Fruit fly (Drosophila melanogaster) whole organism: ENCODE results near the gene Jhbp15.

ENCODE experiments used
- CG8478 ChIP-seq: fragments of >200 bp; optimal IDR thresholded peaks from 2 replicates; lab custom pipeline; 2018; ENCODE audit warnings: inconsistent platforms
- Dll ChIP-seq: fragments of >200 bp; optimal IDR thresholded peaks from 2 replicates; lab custom pipeline; 2017
- EcR ChIP-seq, 2 experiments: fragments of >200 bp; optimal IDR thresholded peaks; 2 replicates each; lab custom pipeline; 2017; ENCODE audit warnings: missing biosample characterization in 2 of 2, missing genetic modification characterization in 2 of 2, missing genetic modification reagents in 2 of 2
- pan ChIP-seq: fragments of >200 bp; optimal IDR thresholded peaks from 2 replicates; lab custom pipeline; 2017
- psq ChIP-seq: fragments of >200 bp; optimal IDR thresholded peaks from 2 replicates; lab custom pipeline; 2017
- usp ChIP-seq: fragments of >200 bp; optimal IDR thresholded peaks from 2 replicates; lab custom pipeline; 2017; ENCODE audit warnings: missing biosample characterization, missing genetic modification characterization, mixed read lengths

Gene Jhbp15

DNA sequence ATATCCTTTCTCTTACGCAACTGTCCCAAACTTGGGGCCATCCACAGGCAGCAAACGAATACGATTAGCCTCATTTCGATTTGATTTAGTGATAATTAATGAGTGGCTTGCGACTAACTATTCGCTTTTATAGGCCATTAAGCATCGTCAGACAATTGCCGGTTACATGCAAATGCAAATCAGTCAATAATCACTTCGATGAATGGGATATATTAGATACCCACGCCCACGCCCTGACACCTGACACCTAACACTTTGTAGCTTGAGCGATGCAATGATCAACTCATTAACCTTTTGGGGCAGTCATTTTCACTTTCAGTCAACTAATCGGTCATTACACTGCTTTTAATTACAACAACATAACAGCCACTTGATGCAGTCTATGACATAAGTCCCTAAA is at the start of gene Jhbp15:
TSS of gene Jhbp15 (minus strand) at position 101 of the 400 bp plus-strand sequence.
- TF ChIP-seq EcR (GFP tag; optimal IDR thresholded peaks at IDR 0.05; lab: Kevin White, UChicago) (no peak), Dll (no peak), CG8478 (lab: Kevin White, UChicago) (no peak), psq (lab: Kevin White, UChicago) (no peak), pan (lab: Kevin White, UChicago) (no peak), usp (GFP tag; lab: Kevin White, UChicago) (no peak)

DNA sequence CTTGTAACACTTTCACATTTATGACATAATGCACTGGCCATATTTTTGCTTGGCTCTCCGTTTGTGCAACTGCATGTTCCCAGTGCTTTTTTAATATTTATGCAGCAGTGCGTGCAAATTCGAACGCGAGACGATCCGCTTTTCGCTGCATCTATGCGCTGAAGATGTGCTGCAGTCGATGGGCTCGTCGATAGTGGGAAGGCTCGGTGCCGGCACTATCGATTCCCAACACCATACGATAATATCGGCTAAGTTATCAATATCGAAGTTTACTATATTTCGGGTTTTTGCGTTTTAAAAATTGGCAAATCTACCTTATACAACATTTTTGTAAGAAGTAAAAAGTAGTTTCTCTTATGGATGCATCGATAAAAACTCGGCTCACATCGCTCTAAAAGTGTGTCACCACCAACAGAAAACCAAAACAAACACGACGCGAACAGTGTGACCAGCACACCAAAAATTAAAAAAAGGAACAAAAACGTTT is 46.9 kb upstream of the Jhbp15 start, which contains the start of gene RhoGAP93B:
TSS of gene RhoGAP93B (minus strand) at position 197 of the 487 bp plus-strand sequence.
- TF ChIP-seq Dll (no peak), psq (lab: Kevin White, UChicago) (no peak), usp (GFP tag; lab: Kevin White, UChicago) (no peak), pan (lab: Kevin White, UChicago) (no peak), EcR (GFP tag; optimal IDR thresholded peaks at IDR 0.05; lab: Kevin White, UChicago) (no peak), CG8478 (lab: Kevin White, UChicago) (no peak)

DNA sequence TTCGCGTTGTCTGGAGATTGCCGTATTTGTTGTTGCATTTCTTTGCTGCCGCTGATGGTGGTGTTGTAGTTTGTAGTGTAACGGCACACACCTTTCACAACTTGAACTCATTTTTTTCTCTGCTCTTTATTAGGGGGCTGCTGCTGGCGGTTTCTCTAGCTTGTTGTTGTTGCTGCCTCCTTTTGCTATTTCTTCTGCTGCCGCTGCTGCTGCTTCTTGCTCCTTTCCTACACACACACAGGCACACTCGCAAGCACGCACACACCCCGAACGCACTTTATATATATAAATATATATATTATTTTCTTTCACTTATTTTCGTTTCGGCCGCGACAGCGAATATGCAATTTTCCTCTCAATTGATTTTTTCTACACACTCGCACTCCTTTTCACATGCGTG is 46.4 kb upstream of the Jhbp15 start:
- TF ChIP-seq EcR (GFP tag; optimal IDR thresholded peaks at IDR 0.05; lab: Kevin White, UChicago) (no peak), usp (GFP tag; lab: Kevin White, UChicago) (no peak)

DNA sequence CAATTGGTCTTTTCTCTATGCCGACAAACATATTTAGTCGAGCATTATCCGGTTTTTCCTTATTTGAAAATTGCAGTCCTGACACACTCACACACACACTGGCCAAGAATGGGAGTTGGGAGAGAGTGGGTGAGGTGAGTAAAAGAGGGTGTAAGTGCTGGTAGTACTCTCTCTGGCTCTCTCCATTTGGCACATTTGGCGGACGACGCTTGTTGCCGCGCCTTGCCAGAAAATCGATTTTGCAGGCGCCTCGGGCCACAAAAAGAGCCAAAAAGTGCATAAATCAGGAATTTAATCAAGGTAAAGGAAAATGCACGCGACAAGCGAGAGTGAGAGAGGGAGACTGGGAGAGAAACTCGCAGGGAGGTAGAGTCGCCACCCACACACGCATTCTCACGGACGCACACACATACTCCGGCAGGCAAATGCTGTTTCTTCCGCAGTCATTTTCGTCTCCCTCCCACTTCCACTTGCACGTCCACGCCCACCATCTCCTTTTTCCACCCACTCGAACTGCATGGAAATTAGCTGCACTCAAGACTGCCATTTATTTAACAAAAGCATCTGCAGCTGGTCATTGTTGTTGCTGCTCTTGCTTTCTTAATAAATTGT is 45.9 kb upstream of the Jhbp15 start:
- TF ChIP-seq pan (lab: Kevin White, UChicago) (no peak), usp (GFP tag; lab: Kevin White, UChicago) (no peak), psq (lab: Kevin White, UChicago) (no peak), CG8478 (lab: Kevin White, UChicago) (no peak), Dll (no peak), EcR (GFP tag; optimal IDR thresholded peaks at IDR 0.05; lab: Kevin White, UChicago) (no peak)

DNA sequence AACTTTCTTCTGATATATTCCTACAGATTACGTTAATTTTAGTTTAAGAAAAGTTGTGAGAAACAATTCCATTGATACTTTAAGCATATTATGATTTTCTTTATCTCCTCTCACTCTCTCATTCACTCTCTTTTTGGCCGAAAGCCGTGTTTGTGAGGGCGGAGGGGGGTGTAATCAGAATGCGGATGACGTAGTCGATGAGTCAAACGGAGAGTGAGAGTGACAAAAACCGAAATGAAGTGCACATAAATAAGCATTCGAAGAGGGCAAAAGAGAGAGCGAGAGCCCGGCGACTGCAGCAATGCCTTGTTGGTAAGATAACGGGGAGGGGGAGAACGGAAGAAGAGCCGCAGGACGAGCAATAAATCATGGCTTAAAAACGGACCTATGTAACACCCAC is 43.5 kb upstream of the Jhbp15 start:
- no peak for TF ChIP-seq CG8478 (lab: Kevin White, UChicago)
- TF ChIP-seq usp (GFP tag; lab: Kevin White, UChicago), result no peak
- TF ChIP-seq pan (lab: Kevin White, UChicago), result no peak

DNA sequence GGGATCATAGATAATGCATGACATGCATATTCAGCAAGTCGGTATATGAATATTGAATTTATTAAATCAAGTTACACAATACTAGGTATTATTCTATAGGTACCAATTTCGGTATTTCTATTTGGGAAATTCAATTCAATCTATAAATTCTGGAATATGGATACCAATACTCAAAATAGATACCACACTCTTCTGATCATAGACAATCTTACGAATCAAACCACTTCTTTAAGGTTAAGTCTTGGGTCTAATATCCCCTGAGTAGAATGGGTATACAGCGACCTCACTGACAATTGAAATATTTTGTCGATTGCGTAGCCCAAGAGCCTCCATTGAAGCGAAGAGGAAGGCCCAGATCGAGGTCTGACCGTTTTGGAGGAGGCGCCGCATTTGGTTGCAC is 42.1 kb upstream of the Jhbp15 start:
- TF ChIP-seq usp (GFP tag; lab: Kevin White, UChicago), result no peak

DNA sequence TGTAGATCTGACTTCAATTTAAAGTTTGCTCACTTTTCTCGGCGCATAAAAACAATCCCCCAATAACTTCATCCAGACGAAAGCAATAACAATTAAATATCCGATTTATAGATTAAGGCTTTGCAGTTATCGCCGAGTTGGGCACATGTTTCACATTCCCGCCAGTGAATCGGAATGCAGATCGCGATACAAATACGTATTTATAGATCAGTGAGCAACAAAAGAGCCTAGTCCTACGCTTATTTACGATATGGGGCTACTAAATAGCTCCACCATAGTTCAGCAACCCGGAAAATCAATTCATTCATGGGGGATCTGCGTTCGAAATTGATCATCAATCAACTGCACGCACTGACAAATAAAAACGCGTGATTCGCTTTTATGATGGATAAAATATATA is 41.3 kb upstream of the Jhbp15 start:
- no peak for TF ChIP-seq CG8478 (lab: Kevin White, UChicago)
- TF ChIP-seq Dll, result no peak
- no peak for TF ChIP-seq pan (lab: Kevin White, UChicago)
- TF ChIP-seq usp (GFP tag; lab: Kevin White, UChicago), result no peak
- no peak for TF ChIP-seq psq (lab: Kevin White, UChicago)
- TF ChIP-seq EcR (GFP tag; optimal IDR thresholded peaks at IDR 0.05; lab: Kevin White, UChicago), result no peak

DNA sequence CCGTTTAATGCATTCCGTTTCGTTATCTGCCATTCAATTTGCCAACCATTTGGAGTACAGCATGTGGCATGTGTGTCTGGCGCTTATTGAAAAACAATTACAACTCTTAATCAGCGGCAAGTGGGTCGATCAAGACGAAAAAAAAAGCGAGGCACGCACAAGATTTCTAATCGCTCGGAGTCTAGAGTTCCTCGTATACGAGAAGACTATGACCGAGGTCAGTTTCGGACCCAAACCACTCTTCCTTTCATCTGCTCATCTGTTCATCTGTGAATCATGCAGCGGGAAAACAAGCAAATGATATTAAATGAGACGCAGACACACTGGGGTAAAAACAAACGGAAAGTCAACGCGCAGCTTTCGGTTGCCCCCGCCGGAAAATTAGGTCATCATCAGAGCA is 40.7 kb upstream of the Jhbp15 start:
- TF ChIP-seq CG8478 (lab: Kevin White, UChicago), result no peak
- no peak for TF ChIP-seq psq (lab: Kevin White, UChicago)
- no peak for TF ChIP-seq pan (lab: Kevin White, UChicago)
- TF ChIP-seq usp (GFP tag; lab: Kevin White, UChicago), result no peak
- no peak for TF ChIP-seq EcR (GFP tag; optimal IDR thresholded peaks at IDR 0.05; lab: Kevin White, UChicago)

DNA sequence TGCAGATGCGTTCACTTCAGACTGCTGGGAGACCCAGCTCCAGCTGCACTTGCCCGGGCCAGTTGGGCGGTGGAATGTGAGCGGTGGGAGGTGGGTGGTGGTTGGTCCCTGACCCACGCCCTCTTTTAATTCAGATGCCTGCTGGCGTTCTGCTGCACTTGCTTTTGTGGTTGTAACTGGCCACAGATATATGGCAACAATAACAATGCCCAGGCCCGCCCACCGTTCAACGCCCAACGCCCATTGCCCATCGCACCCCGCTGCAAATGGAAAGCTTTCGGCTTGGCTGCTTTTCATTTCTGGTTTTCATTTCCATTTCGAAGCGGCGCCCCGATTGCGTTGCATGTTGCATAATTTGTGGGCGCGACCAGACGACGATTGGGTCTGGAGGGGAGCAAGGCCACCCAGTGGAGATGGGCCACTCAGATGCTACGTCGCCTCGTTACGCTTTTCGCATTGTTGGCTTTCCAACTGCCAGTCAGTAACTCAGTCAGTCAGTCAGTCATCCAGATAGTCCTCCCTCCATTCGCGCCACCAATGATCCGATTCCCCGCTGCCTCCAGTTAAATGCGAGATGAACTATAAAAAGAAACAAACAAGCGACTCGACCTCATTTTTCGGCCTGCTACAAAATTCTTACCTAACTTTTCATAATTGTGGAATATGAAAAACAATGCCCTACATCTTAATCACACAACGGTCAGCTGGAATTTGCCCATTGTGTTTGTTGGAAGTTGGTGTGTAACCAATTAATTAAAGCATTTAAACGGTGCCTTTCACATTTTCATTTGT is 39.7 kb upstream of the Jhbp15 start:
- TF ChIP-seq Dll, result no peak
- no peak for TF ChIP-seq CG8478 (lab: Kevin White, UChicago)
- TF ChIP-seq pan (lab: Kevin White, UChicago), result no peak
- TF ChIP-seq usp (GFP tag; lab: Kevin White, UChicago), result no peak
- TF ChIP-seq psq (lab: Kevin White, UChicago), result no peak
- TF ChIP-seq EcR (GFP tag; optimal IDR thresholded peaks at IDR 0.05; lab: Kevin White, UChicago), result no peak

DNA sequence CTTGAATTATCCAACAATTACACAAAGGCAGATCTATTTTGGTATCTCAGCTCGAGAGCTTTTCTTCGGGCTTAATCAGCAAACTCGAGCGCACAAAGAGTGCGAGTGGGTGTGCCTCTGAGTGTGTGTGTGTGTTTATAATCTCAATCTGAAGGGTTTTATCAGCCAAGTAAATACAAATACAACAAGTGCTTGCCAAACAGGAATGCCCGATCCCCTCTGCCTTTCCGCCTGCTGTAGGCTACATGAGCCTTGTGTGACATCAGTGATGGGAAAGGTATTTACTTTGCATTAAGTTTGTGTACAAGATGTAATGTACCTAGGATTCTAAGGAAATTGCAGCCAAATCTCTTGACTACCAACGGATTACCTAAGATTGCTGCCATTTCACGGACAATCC is 38.6 kb upstream of the Jhbp15 start:
- TF ChIP-seq EcR (GFP tag; optimal IDR thresholded peaks at IDR 0.05; lab: Kevin White, UChicago) (no peak), psq (lab: Kevin White, UChicago) (no peak), CG8478 (lab: Kevin White, UChicago) (no peak)

DNA sequence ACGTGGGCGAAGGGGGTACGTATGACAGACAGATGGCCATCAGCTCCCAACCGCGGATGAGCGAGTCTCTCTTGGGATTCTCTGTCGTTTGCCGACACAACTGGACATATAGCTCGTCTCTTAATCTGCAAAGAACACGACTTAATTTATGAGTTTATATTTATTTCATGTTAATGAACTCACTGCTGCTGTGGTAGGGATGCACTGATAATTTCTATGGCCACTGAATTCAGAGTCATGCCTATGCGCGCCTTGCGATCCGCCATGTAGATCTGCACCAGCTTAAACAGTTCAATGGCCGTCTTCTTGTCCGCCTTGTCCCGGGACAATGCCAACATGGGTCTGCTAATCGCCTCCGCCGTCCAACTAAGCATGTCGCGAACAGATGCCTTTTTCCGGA is 34.2 kb upstream of the Jhbp15 start:
- no peak for TF ChIP-seq pan (lab: Kevin White, UChicago)
- no peak for TF ChIP-seq psq (lab: Kevin White, UChicago)
- TF ChIP-seq EcR (GFP tag; optimal IDR thresholded peaks at IDR 0.05; lab: Kevin White, UChicago), result no peak

DNA sequence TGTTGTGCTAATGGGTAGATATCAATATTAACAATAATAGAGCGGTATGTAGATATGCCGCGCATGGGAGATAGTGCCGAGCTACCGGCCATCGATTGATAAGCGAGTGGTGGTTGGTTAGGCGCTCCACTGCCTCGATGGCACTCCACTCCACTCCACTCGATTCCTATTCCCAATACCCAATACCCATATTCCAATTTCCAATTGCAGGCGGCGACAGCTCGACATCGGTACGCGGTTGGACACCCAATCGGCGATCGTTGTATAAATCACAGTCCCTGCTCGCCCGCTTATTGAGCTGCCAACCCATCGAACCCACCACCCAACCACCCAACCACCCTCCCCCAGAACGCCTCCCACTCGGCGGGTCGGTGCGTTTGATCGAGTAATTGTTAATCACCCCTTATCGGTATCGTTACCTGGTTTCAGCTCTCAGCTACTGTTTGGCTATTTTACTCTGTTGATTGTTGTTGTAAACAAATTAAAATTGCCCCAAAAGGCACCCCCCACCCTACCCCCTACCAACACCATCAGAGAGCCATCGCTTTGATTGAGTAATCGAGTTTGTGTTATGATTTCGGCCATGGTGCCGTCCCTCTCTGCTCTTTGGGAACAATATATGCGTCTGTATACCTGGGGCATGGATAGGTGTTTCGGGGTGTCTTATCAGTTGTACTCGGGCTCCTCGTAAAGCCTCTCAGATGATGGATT is 30.3 kb upstream of the Jhbp15 start, which contains the start of gene HHEX:
TSS of gene HHEX (minus strand) at position 51 of the 711 bp plus-strand sequence.
- TF ChIP-seq EcR (GFP tag; optimal IDR thresholded peaks at IDR 0.05; lab: Kevin White, UChicago), result no peak
- TF ChIP-seq psq (lab: Kevin White, UChicago), result no peak
- TF ChIP-seq usp (GFP tag; lab: Kevin White, UChicago), result no peak
- TF ChIP-seq pan (lab: Kevin White, UChicago), result no peak
- TF ChIP-seq CG8478 (lab: Kevin White, UChicago), result no peak
- no peak for TF ChIP-seq Dll
